Fruit fly (Drosophila melanogaster): ENCODE measurements around the gene CG33493.

Gene CG33493

dm6 chr3L:10739109-10739665 is 46.2 kb upstream of the CG33493 start (continued):
- TF ChIP-seq Poxn (GFP tag; IDR thresholded peaks at IDR 0.05) (no peak), B-H2 (GFP tag; optimal IDR thresholded peaks at IDR 0.05) (no peak), rib (GFP tag; IDR thresholded peaks at IDR 0.05) (peak; percentile 49; the same call in 1 of the 2 replicates), Nf-YC (tag; optimal IDR thresholded peaks at IDR 0.05) (no peak), CG34422 (GFP tag; IDR thresholded peaks at IDR 0.05) (no peak), sug (tag; optimal IDR thresholded peaks at IDR 0.05) (peak; percentile 4), ftz-f1 (GFP tag; optimal IDR thresholded peaks at IDR 0.05) (no peak), CG31365 (tag; optimal IDR thresholded peaks at IDR 0.05) (no peak), MTF-1 (GFP tag; optimal IDR thresholded peaks at IDR 0.05; ENCODE audit: borderline replicate concordance) (no peak), klu (GFP tag; IDR thresholded peaks at IDR 0.05) (no peak), ab (GFP tag; optimal IDR thresholded peaks at IDR 0.05) (no peak), yki (optimal IDR thresholded peaks at IDR 0.05) (peak; percentile 75), Sox100B (GFP tag; optimal IDR thresholded peaks at IDR 0.05) (no peak), Ets97D (GFP tag; optimal IDR thresholded peaks at IDR 0.05) (no peak), CG13775 (GFP tag; optimal IDR thresholded peaks at IDR 0.05) (no peak), CG14710 (tag; optimal IDR thresholded peaks at IDR 0.05) (no peak), ewg (GFP tag; optimal IDR thresholded peaks at IDR 0.05) (no peak), ems (GFP tag; optimal IDR thresholded peaks at IDR 0.05) (no peak), slbo (GFP tag; IDR thresholded peaks at IDR 0.05) (no peak), lbe (GFP tag; optimal IDR thresholded peaks at IDR 0.05) (no peak), CG12219 (GFP tag; optimal IDR thresholded peaks at IDR 0.05) (no peak), Deaf1 (tag; optimal IDR thresholded peaks at IDR 0.05) (no peak), fd96Cb (tag; optimal IDR thresholded peaks at IDR 0.05) (no peak), fru (optimal IDR thresholded peaks at IDR 0.05) (no peak), cg (GFP tag; optimal IDR thresholded peaks at IDR 0.05) (peak; percentile 65), Trl (optimal IDR thresholded peaks at IDR 0.05) (peak; percentile 94 to 97), Trl (GFP tag; optimal IDR thresholded peaks at IDR 0.05) (no peak), bab2 (GFP tag; optimal IDR thresholded peaks at IDR 0.05) (no peak), Hr51 (GFP tag; optimal IDR thresholded peaks at IDR 0.05) (no peak), caup (GFP tag; optimal IDR thresholded peaks at IDR 0.05; ENCODE audit: severe bottlenecking) (no peak), tap (tag; optimal IDR thresholded peaks at IDR 0.05) (no peak), tup (GFP tag; optimal IDR thresholded peaks at IDR 0.05) (no peak), Lhr (GFP tag; optimal IDR thresholded peaks at IDR 0.05) (no peak), nau (GFP tag; optimal IDR thresholded peaks at IDR 0.05) (no peak), Dfd (GFP tag; optimal IDR thresholded peaks at IDR 0.05) (no peak), CG4360 (GFP tag; IDR thresholded peaks at IDR 0.05) (peak; percentile 84), ATbp (GFP tag; optimal IDR thresholded peaks at IDR 0.05) (no peak), Bgb (GFP tag; IDR thresholded peaks at IDR 0.05; ENCODE audit: partially characterized antibody) (peak; percentile 34), CG6791 (GFP tag; IDR thresholded peaks at IDR 0.05; ENCODE audit: partially characterized antibody) (no peak), emc (GFP tag; optimal IDR thresholded peaks at IDR 0.05) (no peak), unc-4 (GFP tag; IDR thresholded peaks at IDR 0.05; ENCODE audit: partially characterized antibody) (no peak), CrebB (tag; optimal IDR thresholded peaks at IDR 0.05) (no peak), D (optimal IDR thresholded peaks at IDR 0.05) (no peak), D (GFP tag; optimal IDR thresholded peaks at IDR 0.05) (no peak), ato (GFP tag; IDR thresholded peaks at IDR 0.05; ENCODE audit: partially characterized antibody) (0 out of 2 replicates have a peak, but pooled peaks have one; percentile 9), NC2α (GFP tag; optimal IDR thresholded peaks at IDR 0.05) (no peak), CG8388 (GFP tag; optimal IDR thresholded peaks at IDR 0.05) (no peak), trh (GFP tag; optimal IDR thresholded peaks at IDR 0.05) (no peak), Dip3 (GFP tag; optimal IDR thresholded peaks at IDR 0.05) (no peak)

All from whole organism, embryonic.